Worm (Caenorhabditis elegans) whole organism, L4 larva: Measurements from ENCODE around the gene Y50D4A.10.

Source experiments
- Y48G9A.11 ChIP-seq: fragments of 200-800 bp; sonication (Bioruptor generic); IDR thresholded peaks from 2 replicates; pipeline ENCODE4 v1.3.6; 2022; ENCODE audit warnings: missing genetic modification reagents, missing genetic modification characterization, missing compliant biosample characterization
- ZK546.5 ChIP-seq, 2 experiments: sonication (generic microtip); optimal IDR thresholded peaks; 2 replicates each; lab custom pipeline; 2017; ENCODE audit warnings: missing biosample characterization in 2 of 2, missing genetic modification characterization in 2 of 2
- aly-2 ChIP-seq: sonication (generic microtip); optimal IDR thresholded peaks from 2 replicates; lab custom pipeline; 2018; ENCODE audit warnings: missing biosample characterization, missing genetic modification characterization
- arid-1 ChIP-seq: fragments of 200-800 bp; sonication (Bioruptor generic); conservative IDR thresholded peaks from 2 replicates; pipeline ENCODE4 v1.3.6; 2022; ENCODE audit warnings: missing genetic modification reagents, missing genetic modification characterization, missing compliant biosample characterization
- attf-4 ChIP-seq: sonication (generic microtip); optimal IDR thresholded peaks from 3 replicates; lab custom pipeline; 2017; ENCODE audit warnings: missing biosample characterization, missing genetic modification characterization
- ceh-62 ChIP-seq: sonication (generic microtip); optimal IDR thresholded peaks from 2 replicates; lab custom pipeline; 2017; ENCODE audit warnings: missing biosample characterization, missing genetic modification characterization
- cey-2 ChIP-seq: sonication (generic microtip); optimal IDR thresholded peaks from 3 replicates; lab custom pipeline; 2017; ENCODE audit warnings: missing genetic modification characterization, mild to moderate bottlenecking, missing compliant biosample characterization, antibody characterized with exemption, borderline replicate concordance; ENCODE audit not compliant: insufficient read depth
- daf-16 ChIP-seq, 3 experiments: sonication (generic microtip); optimal IDR thresholded peaks; 2 replicates each; lab custom pipeline; 2016 to 2017; ENCODE audit warnings: missing genetic modification characterization in 3 of 3, missing genetic modification reagents in 3 of 3, mild to moderate bottlenecking in 2 of 3, missing compliant biosample characterization in 2 of 3, missing biosample characterization in 1 of 3, moderate library complexity in 1 of 3
- dmd-9 ChIP-seq: fragments of 200-800 bp; sonication (Bioruptor generic); IDR thresholded peaks from 2 replicates; pipeline ENCODE4 v1.3.6; 2022; ENCODE audit warnings: missing genetic modification reagents, missing genetic modification characterization, missing compliant biosample characterization
- dpl-1 ChIP-seq: fragments of 150-350 bp; optimal IDR thresholded peaks from 2 replicates; lab custom pipeline; 2014; ENCODE audit warnings: missing biosample characterization, missing genetic modification reagents, missing genetic modification characterization
- hlh-30 ChIP-seq: sonication (generic microtip); optimal IDR thresholded peaks from 2 replicates; lab custom pipeline; 2017; ENCODE audit warnings: antibody characterized with exemption, mild to moderate bottlenecking, missing genetic modification characterization, missing compliant biosample characterization; ENCODE audit not compliant: insufficient read depth
- hmg-1.1 ChIP-seq: fragments of 200-800 bp; sonication (Bioruptor generic); IDR thresholded peaks from 2 replicates; pipeline ENCODE4 v1.3.6; 2022; ENCODE audit warnings: missing genetic modification reagents, missing genetic modification characterization, missing compliant biosample characterization
- lin-38 ChIP-seq: fragments of 200-800 bp; sonication (Bioruptor generic); IDR thresholded peaks from 2 replicates; pipeline ENCODE4 v1.3.6; 2022; ENCODE audit warnings: missing genetic modification reagents, missing genetic modification characterization, missing compliant biosample characterization
- madf-9 ChIP-seq: fragments of 200-800 bp; sonication (Bioruptor generic); conservative IDR thresholded peaks from 2 replicates; pipeline ENCODE4 v1.3.6; 2022; ENCODE audit warnings: missing genetic modification reagents, missing genetic modification characterization, missing compliant biosample characterization
- mes-2 ChIP-seq: sonication (generic microtip); optimal IDR thresholded peaks from 2 replicates; lab custom pipeline; 2016; ENCODE audit warnings: missing genotype, mild to moderate bottlenecking, missing genetic modification characterization, missing compliant biosample characterization; ENCODE audit not compliant: poor library complexity, severe bottlenecking
- mxl-3 ChIP-seq: fragments of 200-800 bp; sonication (Bioruptor generic); optimal IDR thresholded peaks from 2 replicates; lab custom pipeline; 2018; ENCODE audit warnings: mild to moderate bottlenecking, missing genetic modification characterization, missing compliant biosample characterization
- nhr-111 ChIP-seq: fragments of 200-800 bp; sonication (Bioruptor generic); optimal IDR thresholded peaks from 2 replicates; lab custom pipeline; 2018; ENCODE audit warnings: mild to moderate bottlenecking, missing genetic modification characterization, missing compliant biosample characterization
- nhr-25 ChIP-seq: sonication (generic microtip); optimal IDR thresholded peaks from 2 replicates; lab custom pipeline; 2017; ENCODE audit warnings: missing genetic modification characterization, mild to moderate bottlenecking, missing compliant biosample characterization, antibody characterized with exemption, moderate library complexity, borderline replicate concordance; ENCODE audit not compliant: insufficient read depth
- nhr-42 ChIP-seq: fragments of 200-800 bp; sonication (Bioruptor generic); IDR thresholded peaks from 2 replicates; pipeline ENCODE4 v1.3.6; 2022; ENCODE audit warnings: missing genetic modification characterization, missing compliant biosample characterization
- nhr-48 ChIP-seq: sonication (generic microtip); optimal IDR thresholded peaks from 2 replicates; lab custom pipeline; 2016; ENCODE audit warnings: mild to moderate bottlenecking, missing genetic modification characterization, missing compliant biosample characterization
- nhr-77 ChIP-seq: fragments of 150-350 bp; optimal IDR thresholded peaks from 2 replicates; lab custom pipeline; 2014; ENCODE audit warnings: missing biosample characterization, missing genetic modification characterization
- rbr-2 ChIP-seq: sonication (generic microtip); optimal IDR thresholded peaks from 2 replicates; lab custom pipeline; 2016; ENCODE audit warnings: missing genotype, missing genetic modification characterization, missing compliant biosample characterization
- unc-130 ChIP-seq: sonication (generic microtip); optimal IDR thresholded peaks from 2 replicates; lab custom pipeline; 2016; ENCODE audit warnings: missing genetic modification reagents, missing genetic modification characterization, missing compliant biosample characterization
- unc-62 ChIP-seq, 3 experiments: fragments of 150-350 bp in 1 of 3; sonication (generic microtip); optimal IDR thresholded peaks in 2 of 3; peaks in 1 of 3; 1 replicate in 1 of 3; 2 replicates in 2 of 3; lab custom pipeline; 2014 to 2017; ENCODE audit warnings: missing biosample characterization in 3 of 3, missing genetic modification characterization in 3 of 3, missing genetic modification reagents in 3 of 3, missing genotype in 1 of 3
- vab-7 ChIP-seq: fragments of 200-800 bp; sonication (Bioruptor generic); IDR thresholded peaks from 2 replicates; pipeline ENCODE4 v1.3.6; 2022; ENCODE audit warnings: missing genetic modification reagents, missing genetic modification characterization, missing compliant biosample characterization
- zag-1 ChIP-seq: fragments of 150-350 bp; optimal IDR thresholded peaks from 2 replicates; lab custom pipeline; 2014; ENCODE audit warnings: missing biosample characterization, missing genetic modification characterization
- zip-2 ChIP-seq: fragments of 150-350 bp; optimal IDR thresholded peaks from 2 replicates; lab custom pipeline; 2014; ENCODE audit warnings: missing biosample characterization, missing genetic modification characterization

Y50D4A.10 gene

DNA sequence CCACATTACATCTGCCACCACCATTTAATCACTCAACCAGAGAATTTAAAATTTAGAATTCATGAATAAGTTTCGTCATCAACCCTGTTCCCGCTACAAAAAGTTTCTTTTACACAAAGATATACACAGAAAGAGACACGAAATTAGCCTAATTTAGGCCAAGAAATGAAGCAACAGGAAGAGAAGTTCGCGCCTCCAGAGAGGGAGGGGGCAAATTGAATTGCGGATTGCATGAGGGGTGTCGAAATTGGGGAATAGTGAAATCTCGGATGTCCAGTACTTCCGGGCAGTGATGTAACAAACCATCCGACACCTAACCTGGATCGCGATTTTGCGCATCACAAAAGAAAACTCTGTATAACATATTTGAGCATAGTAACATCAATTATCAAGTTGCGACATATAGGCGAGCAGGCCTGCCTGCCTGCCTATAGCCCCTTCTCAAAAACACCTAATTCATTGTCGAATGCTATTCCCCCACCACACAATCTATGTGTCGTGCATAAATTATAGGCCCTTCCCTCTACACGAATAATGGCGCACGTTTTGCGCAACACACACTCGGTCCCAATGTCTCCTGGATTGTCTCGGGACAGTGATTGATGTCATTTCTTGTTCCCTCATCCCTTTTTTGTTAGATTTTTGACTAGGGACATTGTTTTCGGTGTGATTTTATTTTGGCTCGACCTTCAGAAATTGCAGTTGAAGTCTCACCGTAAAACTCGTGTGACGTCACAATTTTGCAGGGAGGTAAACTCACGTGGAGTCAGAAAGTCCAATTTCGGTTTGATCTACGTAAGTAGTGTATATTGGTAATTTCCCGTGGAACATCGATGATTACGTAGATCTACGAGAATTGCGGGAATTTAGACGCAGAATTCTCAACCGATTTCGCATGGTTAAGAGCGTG is 7.6 kb upstream of the Y50D4A.10 start:
- TF ChIP-seq unc-62 (GFP tag; optimal IDR thresholded peaks at IDR 0.05 in 1 of 2; lab: Kevin White, UChicago) (peak in 1 of 2 experiments; percentile 85), unc-62 (tag; optimal IDR thresholded peaks at IDR 0.05; lab: Kevin White, UChicago) (no peak), zip-2 (tag; lab: Kevin White, UChicago) (no peak)

DNA sequence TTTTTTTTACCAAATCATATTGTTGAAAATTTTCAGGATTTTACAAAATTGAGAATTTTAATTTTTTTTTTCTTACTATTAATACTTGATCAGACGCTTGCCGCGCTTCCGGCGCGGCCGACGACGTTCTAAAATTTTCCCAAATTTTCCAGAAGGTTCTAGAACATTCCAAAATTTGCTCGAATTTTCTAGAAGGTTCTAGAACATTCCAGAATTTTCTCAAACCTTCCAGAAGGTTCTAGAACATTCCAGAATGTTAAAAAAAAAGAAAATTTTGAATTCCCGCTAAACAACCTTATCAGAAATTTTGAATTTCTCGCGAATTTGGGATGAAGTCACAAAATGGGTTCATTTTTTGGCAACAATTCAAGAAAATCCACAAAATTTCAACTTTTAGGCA is 5.9 kb upstream of the Y50D4A.10 start:
- TF ChIP-seq ceh-62 (tag; lab: Kevin White, UChicago) = no peak
- no peak for TF ChIP-seq nhr-25 (tag; lab: Kevin White, UChicago)
- no peak for TF ChIP-seq nhr-77 (tag; lab: Kevin White, UChicago)
- TF ChIP-seq ZK546.5 (tag; optimal IDR thresholded peaks at IDR 0.05; lab: Kevin White, UChicago) = no peak
- TF ChIP-seq unc-130 = no peak
- TF ChIP-seq attf-4 = no peak
- TF ChIP-seq nhr-42 (GFP tag; lab: Robert Waterston, UW) = no peak
- TF ChIP-seq daf-16 (GFP tag; optimal IDR thresholded peaks at IDR 0.05; lab: Kevin White, UChicago) = no peak
- TF ChIP-seq daf-16 (tag; optimal IDR thresholded peaks at IDR 0.05; lab: Kevin White, UChicago) = no peak
- TF ChIP-seq aly-2 = no peak
- no peak for TF ChIP-seq Y48G9A.11 (GFP tag; lab: Robert Waterston, UW)
- no peak for TF ChIP-seq madf-9 (GFP tag; lab: Robert Waterston, UW)
- no peak for TF ChIP-seq rbr-2 (tag; lab: Kevin White, UChicago)
- no peak for TF ChIP-seq mxl-3 (GFP tag; lab: Kevin White, UChicago)
- TF ChIP-seq nhr-111 (GFP tag; lab: Kevin White, UChicago) = no peak
- TF ChIP-seq nhr-48 (tag; lab: Kevin White, UChicago) = no peak
- no peak for TF ChIP-seq arid-1 (GFP tag; lab: Robert Waterston, UW)
- no peak for TF ChIP-seq dmd-9 (GFP tag; lab: Robert Waterston, UW)

DNA sequence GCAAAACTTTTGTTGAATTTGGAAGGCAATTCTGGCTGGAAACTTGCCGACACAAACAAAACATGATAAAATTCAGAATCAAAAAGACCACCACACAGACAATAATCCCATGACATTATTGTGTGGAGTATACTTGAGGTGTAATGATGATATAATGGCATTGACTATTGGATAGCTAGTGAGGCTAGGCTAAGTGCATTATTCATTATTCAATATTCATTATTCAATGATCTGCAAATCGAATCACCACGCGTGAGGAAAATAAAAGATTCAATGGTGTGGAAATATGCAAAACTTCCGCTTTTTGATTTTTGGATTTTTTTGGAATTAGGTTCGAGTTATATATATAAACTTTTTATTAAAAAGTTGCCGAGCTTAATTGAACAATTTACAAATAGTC is 3.2 kb upstream of the Y50D4A.10 start:
- TF ChIP-seq cey-2 (no peak), vab-7 (no peak), zag-1 (tag; lab: Kevin White, UChicago) (no peak), nhr-25 (tag; lab: Kevin White, UChicago) (no peak), hlh-30 (no peak), rbr-2 (tag; lab: Kevin White, UChicago) (no peak), ceh-62 (tag; lab: Kevin White, UChicago) (no peak), mes-2 (no peak)
- TF ChIP-seq, all 104 proteins: peak for 0

DNA sequence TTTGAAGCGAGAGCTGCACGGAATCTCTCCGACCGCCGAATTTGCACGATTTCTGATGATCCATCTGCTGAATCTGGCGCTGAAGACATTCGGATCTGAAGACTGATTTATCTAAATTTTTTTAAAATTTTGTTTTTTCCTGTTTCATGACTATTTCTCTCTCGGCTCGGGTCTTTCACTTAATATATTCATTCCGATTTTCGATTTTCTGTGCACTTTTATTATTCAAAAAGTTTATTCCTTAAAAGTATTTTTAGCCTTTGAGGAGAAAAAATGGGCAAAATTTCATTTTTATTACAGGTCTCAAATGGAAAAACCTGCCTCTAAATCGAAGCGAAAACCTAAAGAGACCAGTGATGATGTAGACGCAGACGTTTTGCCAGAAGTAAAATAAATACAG is 12.8 kb downstream of the Y50D4A.10 start, which contains the start of gene Y50D4A.1:
Gene Y50D4A.1, plus strand, starts transcription at position 301 of the 400 bp plus-strand sequence.
- TF ChIP-seq arid-1 (GFP tag; lab: Robert Waterston, UW) (0 out of 2 replicates have a peak, but pooled peaks have one; percentile 23), madf-9 (GFP tag; lab: Robert Waterston, UW) (no peak)

DNA sequence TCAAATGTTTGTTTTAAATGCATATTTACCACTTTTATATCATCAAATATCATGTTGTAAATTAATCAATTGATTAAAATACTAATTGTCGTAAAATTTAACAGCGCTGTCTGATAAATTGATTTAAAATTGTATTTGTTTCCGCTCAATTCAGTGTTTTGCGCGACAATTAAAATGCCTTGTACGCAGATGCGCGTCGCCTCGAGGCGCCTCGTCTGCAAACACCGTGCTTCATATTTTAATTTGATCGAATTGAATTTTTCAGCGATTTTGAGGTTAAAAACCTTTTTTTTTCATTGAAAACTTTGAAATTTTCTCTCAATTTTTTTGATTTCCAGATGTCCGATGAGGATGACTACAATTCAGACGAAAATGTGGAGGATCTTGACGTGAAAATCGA is 13.4 kb downstream of the Y50D4A.10 start, which contains the start of gene Y50D4A.5:
Gene Y50D4A.5, plus strand, starts transcription at position 337 of the 400 bp plus-strand sequence.
- TF ChIP-seq hmg-1.1 (GFP tag; lab: Robert Waterston, UW) (peak; percentile 50; the same call in 1 of the 2 replicates), mes-2 (peak; percentile 37), hlh-30 (no peak), dpl-1 (GFP tag; lab: Kevin White, UChicago) (peak; percentile 31), lin-38 (GFP tag; lab: Robert Waterston, UW) (peak; percentile 69)
